Worm (Caenorhabditis elegans): ENCODE data around the gene max-2.

Gene max-2

DNA sequence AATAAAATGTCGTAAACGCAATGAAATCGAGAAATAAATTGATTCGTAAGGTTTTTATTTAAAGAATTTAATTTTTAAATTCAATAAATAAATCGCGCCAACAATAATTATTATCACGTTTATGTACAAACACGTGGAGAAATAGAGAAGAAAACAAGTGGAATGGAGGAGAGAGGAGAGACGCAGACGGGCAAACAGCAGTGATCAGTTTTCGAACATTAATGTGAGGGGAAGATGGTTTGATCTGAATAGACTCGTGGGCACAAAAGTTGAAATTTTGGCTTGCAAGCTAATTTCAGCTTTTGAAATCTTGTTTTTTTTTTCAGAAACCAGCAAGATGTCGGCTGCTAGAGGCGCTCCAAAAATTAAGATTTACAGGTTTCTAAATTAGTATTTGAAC lies 29.4 kb downstream of the max-2 start, which contains the start of gene hphd-1:
Gene hphd-1 (minus strand): TSS at position 323 of the 400 bp plus-strand sequence.
- TF ChIP-seq mdl-1 (tag; optimal IDR thresholded peaks at IDR 0.05) = peak; percentile 55
- no peak for TF ChIP-seq daf-12 (tag; optimal IDR thresholded peaks at IDR 0.05)
- no peak for TF ChIP-seq unc-62 (GFP tag; optimal IDR thresholded peaks at IDR 0.05)
- TF ChIP-seq nfya-1 (tag; optimal IDR thresholded peaks at IDR 0.05; ENCODE audit: insufficient read depth) = peak; percentile 41
- TF ChIP-seq fos-1 (tag; optimal IDR thresholded peaks at IDR 0.05) = no peak
- TF ChIP-seq nhr-12 (tag; optimal IDR thresholded peaks at IDR 0.05) = no peak
- TF ChIP-seq nhr-43 (tag; optimal IDR thresholded peaks at IDR 0.05; ENCODE audit: poor library complexity, severe bottlenecking) = peak; percentile 84
- TF ChIP-seq pqm-1 (tag; optimal IDR thresholded peaks at IDR 0.05) = peak; percentile 86
- peak; percentile 25 for TF ChIP-seq snpc-4 (tag; optimal IDR thresholded peaks at IDR 0.05)
- TF ChIP-seq nhr-23 (tag; optimal IDR thresholded peaks at IDR 0.05) = peak; percentile 26
- TF ChIP-seq ama-1 (optimal IDR thresholded peaks at IDR 0.05) = no peak
- TF ChIP-seq elt-2 (tag; optimal IDR thresholded peaks at IDR 0.05) = peak; percentile 63
- no peak for TF ChIP-seq lin-15B (tag; optimal IDR thresholded peaks at IDR 0.05)
- TF ChIP-seq jun-1 (tag; optimal IDR thresholded peaks at IDR 0.05) = no peak
- peak; percentile 93 for TF ChIP-seq pha-4 (tag; optimal IDR thresholded peaks at IDR 0.05)

ce11 chrII:12995322-12995721 lies 30.3 kb downstream of the max-2 start:
- TF ChIP-seq ama-1 (optimal IDR thresholded peaks at IDR 0.05) = peak; percentile 61
- no peak for TF ChIP-seq unc-62 (GFP tag; optimal IDR thresholded peaks at IDR 0.05)

- TF ChIP-seq skn-1 (tag; optimal IDR thresholded peaks at IDR 0.05) (no peak), ceh-28 (tag; optimal IDR thresholded peaks at IDR 0.05) (no peak), jun-1 (tag; optimal IDR thresholded peaks at IDR 0.05) (no peak), fkh-10 (GFP tag; optimal IDR thresholded peaks at IDR 0.05) (no peak), ceh-9 (tag; optimal IDR thresholded peaks at IDR 0.05) (no peak), pha-4 (tag; optimal IDR thresholded peaks at IDR 0.05) (no peak), nhr-43 (tag; optimal IDR thresholded peaks at IDR 0.05; ENCODE audit: poor library complexity, severe bottlenecking) (peak; percentile 39), lsy-12 (tag; optimal IDR thresholded peaks at IDR 0.05) (no peak), unc-39 (tag; optimal IDR thresholded peaks at IDR 0.05) (no peak), elt-2 (tag; optimal IDR thresholded peaks at IDR 0.05) (peak; percentile 25), zag-1 (tag; optimal IDR thresholded peaks at IDR 0.05) (no peak), ZK546.5 (tag; optimal IDR thresholded peaks at IDR 0.05) (no peak), ztf-4 (tag; optimal IDR thresholded peaks at IDR 0.05) (no peak), ztf-11 (tag; optimal IDR thresholded peaks at IDR 0.05) (no peak), ama-1 (optimal IDR thresholded peaks at IDR 0.05) (peak; percentile 85), nhr-28 (tag; optimal IDR thresholded peaks at IDR 0.05) (no peak), mml-1 (tag; optimal IDR thresholded peaks at IDR 0.05) (no peak)
These were observed 31.4 kb downstream of the max-2 start for ce11 chrII:12994009-12994788.

- TF ChIP-seq nhr-12 (tag; optimal IDR thresholded peaks at IDR 0.05) (no peak), daf-12 (tag; optimal IDR thresholded peaks at IDR 0.05) (no peak), fkh-2 (tag; optimal IDR thresholded peaks at IDR 0.05) (no peak), R02D3.7 (tag; optimal IDR thresholded peaks at IDR 0.05) (no peak), egl-27 (tag; optimal IDR thresholded peaks at IDR 0.05) (no peak)
These were observed 32.7 kb downstream of the max-2 start for ce11 chrII:12992980-12993379.

- TF ChIP-seq elt-3 (tag; optimal IDR thresholded peaks at IDR 0.05) (no peak), elt-1 (tag; optimal IDR thresholded peaks at IDR 0.05) (no peak), fkh-10 (GFP tag; optimal IDR thresholded peaks at IDR 0.05) (no peak), R02D3.7 (tag; optimal IDR thresholded peaks at IDR 0.05) (no peak)
These were observed 33.5 kb downstream of the max-2 start for ce11 chrII:12992193-12992592.

DNA sequence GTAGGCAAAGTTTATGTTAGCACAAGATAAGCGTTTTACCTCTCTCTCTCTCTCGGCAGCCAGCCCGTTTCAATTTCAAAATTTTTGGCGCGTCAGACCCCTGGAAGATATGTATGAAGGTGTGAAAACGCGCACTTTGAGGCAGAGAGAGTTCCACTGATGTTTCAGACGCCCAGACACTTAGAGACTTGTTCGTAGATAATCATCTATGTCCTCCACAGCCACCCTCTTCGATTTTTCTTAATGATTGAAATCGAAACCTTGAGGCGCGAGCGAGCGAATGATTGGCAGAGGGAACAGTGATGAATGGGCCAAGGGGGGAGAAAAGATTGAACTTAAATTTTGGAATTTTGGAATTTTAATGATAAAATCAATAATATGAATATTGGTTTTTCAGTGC lies 34.0 kb downstream of the max-2 start:
- TF ChIP-seq fkh-10 (GFP tag; optimal IDR thresholded peaks at IDR 0.05) = no peak
- TF ChIP-seq nhr-25 (tag; optimal IDR thresholded peaks at IDR 0.05) = peak; percentile 62
- TF ChIP-seq elt-1 (tag; optimal IDR thresholded peaks at IDR 0.05) = peak; percentile 71
- TF ChIP-seq ceh-16 (tag; optimal IDR thresholded peaks at IDR 0.05) = no peak
- TF ChIP-seq lin-39 (tag; optimal IDR thresholded peaks at IDR 0.05) = no peak
